Fruit fly (Drosophila melanogaster) whole organism, wandering third instar larva: ENCODE results near the gene Eno.

Experiments used
- Abd-B ChIP-seq: fragments of >200 bp; optimal IDR thresholded peaks from 2 replicates; lab custom pipeline; 2017; ENCODE audit warnings: missing biosample characterization, missing genetic modification characterization
- CG32264 ChIP-seq: fragments of 200-800 bp; sonication (Bioruptor generic); optimal IDR thresholded peaks from 2 replicates; lab custom pipeline; 2016; ENCODE audit warnings: missing biosample characterization, missing genetic modification characterization
- CG9705 ChIP-seq: fragments of 200-800 bp; sonication (Bioruptor generic); optimal IDR thresholded peaks from 2 replicates; lab custom pipeline; 2018; ENCODE audit warnings: missing biosample characterization, mild to moderate bottlenecking, missing genetic modification characterization
- Dfd ChIP-seq: fragments of >200 bp; optimal IDR thresholded peaks from 2 replicates; lab custom pipeline; 2017; ENCODE audit warnings: missing biosample characterization, missing genetic modification characterization
- GATAd ChIP-seq: sonication (Bioruptor generic); optimal IDR thresholded peaks from 2 replicates; lab custom pipeline; 2016; ENCODE audit warnings: missing biosample characterization, missing genetic modification characterization
- HLH106 ChIP-seq: fragments of 200-800 bp; optimal IDR thresholded peaks from 3 replicates; lab custom pipeline; 2019; ENCODE audit warnings: missing biosample characterization, mild to moderate bottlenecking, missing genetic modification characterization, moderate library complexity
- Hnf4 ChIP-seq: fragments of 200-800 bp; sonication (Bioruptor generic); optimal IDR thresholded peaks from 2 replicates; lab custom pipeline; 2016; ENCODE audit warnings: missing biosample characterization, mild to moderate bottlenecking, missing genetic modification characterization
- Hr78 ChIP-seq: fragments of >200 bp; optimal IDR thresholded peaks from 2 replicates; lab custom pipeline; 2017; ENCODE audit warnings: missing biosample characterization, missing genetic modification characterization
- Hr83 ChIP-seq: fragments of 200-300 bp; sonication (Bioruptor generic); optimal IDR thresholded peaks from 2 replicates; lab custom pipeline; 2016; ENCODE audit warnings: missing biosample characterization, mild to moderate bottlenecking, missing genetic modification characterization, moderate library complexity; ENCODE audit not compliant: poor library complexity, severe bottlenecking
- Jra ChIP-seq: sonication (Bioruptor generic); optimal IDR thresholded peaks from 2 replicates; lab custom pipeline; 2016; ENCODE audit warnings: missing biosample characterization, missing genetic modification characterization
- Mio ChIP-seq: sonication (Bioruptor generic); optimal IDR thresholded peaks from 2 replicates; lab custom pipeline; 2016; ENCODE audit warnings: missing biosample characterization, missing genetic modification characterization
- Myc ChIP-seq: fragments of >200 bp; optimal IDR thresholded peaks from 2 replicates; lab custom pipeline; 2017
- N ChIP-seq: fragments of >200 bp; optimal IDR thresholded peaks from 2 replicates; lab custom pipeline; 2018; ENCODE audit warnings: missing biosample characterization, missing external identifiers, missing genetic modification characterization
- OdsH ChIP-seq: fragments of 200-800 bp; sonication (Bioruptor generic); optimal IDR thresholded peaks from 2 replicates; lab custom pipeline; 2016; ENCODE audit warnings: missing biosample characterization, mild to moderate bottlenecking, missing genetic modification characterization
- Rel ChIP-seq, 2 experiments: fragments of 200-800 bp; sonication (Bioruptor generic) in 1 of 2; optimal IDR thresholded peaks; 2 replicates in 1 of 2; 3 replicates in 1 of 2; lab custom pipeline; 2016 to 2019; ENCODE audit warnings: mild to moderate bottlenecking in 2 of 2, missing biosample characterization in 2 of 2, missing genetic modification characterization in 2 of 2, moderate library complexity in 1 of 2
- Sp1 ChIP-seq: fragments of 200-800 bp; sonication (Bioruptor generic); optimal IDR thresholded peaks from 3 replicates; lab custom pipeline; 2019; ENCODE audit warnings: missing biosample characterization, mild to moderate bottlenecking, missing genetic modification characterization, moderate library complexity
- Vsx2 ChIP-seq: fragments of 200-300, 225-300 bp; sonication (Bioruptor generic); optimal IDR thresholded peaks from 2 replicates; lab custom pipeline; 2018; ENCODE audit warnings: missing biosample characterization, missing genetic modification characterization; ENCODE audit not compliant: partially characterized antibody
- br ChIP-seq: fragments of 200-800 bp; sonication (Bioruptor generic); optimal IDR thresholded peaks from 2 replicates; lab custom pipeline; 2016; ENCODE audit warnings: missing biosample characterization, missing genetic modification characterization
- brk ChIP-seq: fragments of 200-800 bp; sonication (Bioruptor generic); optimal IDR thresholded peaks from 2 replicates; lab custom pipeline; 2016; ENCODE audit warnings: missing biosample characterization, mild to moderate bottlenecking, missing genetic modification characterization
- dmrt93B ChIP-seq: fragments of 200-800 bp; sonication (Bioruptor generic); optimal IDR thresholded peaks from 2 replicates; lab custom pipeline; 2018; ENCODE audit warnings: missing biosample characterization, mild to moderate bottlenecking, missing genetic modification characterization
- foxo ChIP-seq, 2 experiments: fragments of 200-800 bp; sonication (Bioruptor generic); optimal IDR thresholded peaks; 2 replicates in 1 of 2; 3 replicates in 1 of 2; lab custom pipeline; 2016 to 2017; ENCODE audit warnings: missing biosample characterization in 2 of 2, missing genetic modification characterization in 2 of 2
- fru ChIP-seq: fragments of 200-800 bp; sonication (Bioruptor generic); optimal IDR thresholded peaks from 3 replicates; lab custom pipeline; 2016; ENCODE audit warnings: missing biosample characterization, mild to moderate bottlenecking, missing genetic modification characterization
- h ChIP-seq: fragments of 200-800 bp; sonication (Bioruptor generic); optimal IDR thresholded peaks from 3 replicates; lab custom pipeline; 2016; ENCODE audit warnings: missing biosample characterization, mild to moderate bottlenecking, missing genetic modification characterization
- jim ChIP-seq: fragments of 175-275, 200-325 bp; sonication (Bioruptor generic); optimal IDR thresholded peaks from 2 replicates; lab custom pipeline; 2016; ENCODE audit warnings: missing biosample characterization, mild to moderate bottlenecking, missing genetic modification characterization
- pan ChIP-seq: fragments of >200 bp; optimal IDR thresholded peaks from 2 replicates; lab custom pipeline; 2017
- rgr ChIP-seq: fragments of 200-800 bp; sonication (Bioruptor generic); optimal IDR thresholded peaks from 3 replicates; lab custom pipeline; 2016; ENCODE audit warnings: missing biosample characterization, mild to moderate bottlenecking, missing genetic modification characterization
- sage ChIP-seq: fragments of 200-800 bp; sonication (Bioruptor generic); optimal IDR thresholded peaks from 2 replicates; lab custom pipeline; 2016; ENCODE audit warnings: missing biosample characterization, mild to moderate bottlenecking, missing genetic modification characterization
- sv ChIP-seq: fragments of 200-800 bp; sonication (Bioruptor generic); optimal IDR thresholded peaks from 3 replicates; lab custom pipeline; 2016; ENCODE audit warnings: missing biosample characterization, missing genetic modification characterization
- tai ChIP-seq: sonication (Bioruptor generic); optimal IDR thresholded peaks from 2 replicates; lab custom pipeline; 2016; ENCODE audit warnings: missing biosample characterization, missing genetic modification characterization

Gene Eno

DNA sequence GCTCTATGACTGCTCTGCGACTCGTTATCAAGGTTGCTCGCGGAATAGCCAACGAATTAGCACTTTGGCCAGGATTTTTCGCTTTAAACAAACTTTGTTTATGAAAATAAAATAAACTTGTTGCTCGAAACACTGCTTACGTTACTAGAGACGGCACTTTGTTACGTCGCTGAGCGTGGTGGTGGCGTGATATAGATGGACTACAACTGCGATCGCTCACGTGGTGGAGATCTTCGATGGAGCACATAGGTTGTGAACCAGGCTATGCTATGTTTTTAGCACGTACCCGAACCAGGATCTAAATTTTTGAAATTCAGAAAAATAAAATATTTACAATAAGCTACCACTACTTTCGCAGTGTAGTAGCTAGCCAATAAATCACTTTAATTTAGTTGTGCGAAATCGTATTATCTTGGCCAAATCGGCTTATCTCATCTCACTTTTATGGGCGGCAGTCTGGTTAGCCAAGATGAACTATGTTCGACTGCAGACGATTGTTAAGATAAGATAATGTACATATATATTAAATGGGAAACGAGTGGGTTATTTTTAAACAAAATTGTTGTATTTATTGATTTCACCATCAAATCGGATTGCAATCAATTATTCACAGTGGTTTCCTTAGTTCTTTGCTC is 13.6 kb downstream of the Eno start, which contains the start of gene frtz:
frtz (minus strand) TSS at position 153 of the 635 bp plus-strand sequence.
- no peak for TF ChIP-seq Abd-B (GFP tag; lab: Kevin White, UChicago)
- TF ChIP-seq sage (GFP tag; lab: Kevin White, UChicago) = no peak
- TF ChIP-seq Hr78 (GFP tag; lab: Kevin White, UChicago) = no peak
- TF ChIP-seq Hr83 (GFP tag; lab: Kevin White, UChicago) = peak; percentile 62
- no peak for TF ChIP-seq pan (lab: Kevin White, UChicago)
- TF ChIP-seq rgr = no peak
- no peak for TF ChIP-seq brk (GFP tag; lab: Kevin White, UChicago)
- peak; percentile 87 for TF ChIP-seq Myc (lab: Kevin White, UChicago)
- TF ChIP-seq Jra = no peak
- TF ChIP-seq foxo (GFP tag; optimal IDR thresholded peaks at IDR 0.05; lab: Kevin White, UChicago) = no peak
- no peak for TF ChIP-seq GATAd (GFP tag; lab: Kevin White, UChicago)
- TF ChIP-seq jim (GFP tag; lab: Kevin White, UChicago) = no peak
- TF ChIP-seq h (GFP tag; lab: Kevin White, UChicago) = peak; percentile 30

DNA sequence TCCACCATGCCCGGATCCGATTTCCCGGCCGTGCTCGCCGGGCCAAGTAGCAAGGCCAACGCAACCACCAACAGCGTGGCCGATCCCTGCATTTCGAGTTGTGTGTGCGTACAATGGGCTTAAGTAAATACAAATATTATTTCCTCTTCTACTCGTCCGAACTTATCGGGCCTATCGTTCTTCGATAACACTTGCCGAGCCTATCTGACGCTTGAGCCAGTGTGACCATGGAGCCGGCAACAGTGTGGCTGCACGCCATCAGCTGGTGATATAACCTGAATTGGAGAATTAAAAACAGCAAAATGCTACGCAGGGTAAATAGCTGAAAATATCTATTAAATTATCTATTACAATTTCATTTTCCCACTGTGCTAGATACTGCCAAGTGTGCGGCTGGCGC is 19.2 kb downstream of the Eno start, which contains the start of the genes CG17660 and mRpL48:
CG17660 (minus strand) TSS at position 198 of the 400 bp plus-strand sequence.
mRpL48 (plus strand) TSS at position 239 of the 400 bp plus-strand sequence.
- TF ChIP-seq rgr (peak; percentile 27), OdsH (GFP tag; lab: Kevin White, UChicago) (no peak), sage (GFP tag; lab: Kevin White, UChicago) (no peak), h (GFP tag; lab: Kevin White, UChicago) (peak; percentile 29), Rel (GFP tag; optimal IDR thresholded peaks at IDR 0.05; lab: Kevin White, UChicago) (no peak), Rel (tag; optimal IDR thresholded peaks at IDR 0.05; lab: Kevin White, UChicago) (peak; percentile 44), Sp1 (GFP tag; lab: Kevin White, UChicago) (peak; percentile 6), foxo (GFP tag; optimal IDR thresholded peaks at IDR 0.05; lab: Kevin White, UChicago) (no peak), Mio (GFP tag; lab: Kevin White, UChicago) (no peak), Hr78 (GFP tag; lab: Kevin White, UChicago) (no peak), br (GFP tag; lab: Kevin White, UChicago) (peak; percentile 7)

DNA sequence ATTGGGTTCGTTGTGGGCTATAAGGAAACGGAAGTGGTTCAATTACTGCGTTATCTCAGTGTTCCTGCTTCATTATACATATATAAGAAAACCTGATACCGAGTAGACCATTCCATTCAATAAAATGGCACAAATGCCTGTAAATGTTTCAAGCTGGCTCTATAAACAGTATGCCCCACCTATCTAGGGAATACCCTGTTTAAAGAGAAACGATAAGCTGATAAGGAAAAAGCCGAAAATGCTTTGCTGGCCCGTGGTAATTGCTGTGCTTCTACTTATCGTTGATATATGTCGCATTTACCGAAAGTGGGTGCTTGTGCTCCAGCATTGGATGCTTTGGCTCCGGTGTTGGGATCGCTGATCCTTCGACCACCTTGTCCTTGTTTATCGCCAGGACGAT is 20.1 kb downstream of the Eno start:
- TF ChIP-seq N (GFP tag; lab: Kevin White, UChicago) (no peak), foxo (GFP tag; optimal IDR thresholded peaks at IDR 0.05; lab: Kevin White, UChicago) (peak in 1 of 2 experiments; percentile 7), h (GFP tag; lab: Kevin White, UChicago) (peak; percentile 32), fru (peak; percentile 21), Dfd (GFP tag; lab: Kevin White, UChicago) (no peak), rgr (no peak), Rel (GFP tag; optimal IDR thresholded peaks at IDR 0.05; lab: Kevin White, UChicago) (no peak), Rel (tag; optimal IDR thresholded peaks at IDR 0.05; lab: Kevin White, UChicago) (peak; percentile 77), Hnf4 (GFP tag; lab: Kevin White, UChicago) (no peak), tai (no peak), Jra (no peak), CG9705 (GFP tag; lab: Kevin White, UChicago) (no peak)

DNA sequence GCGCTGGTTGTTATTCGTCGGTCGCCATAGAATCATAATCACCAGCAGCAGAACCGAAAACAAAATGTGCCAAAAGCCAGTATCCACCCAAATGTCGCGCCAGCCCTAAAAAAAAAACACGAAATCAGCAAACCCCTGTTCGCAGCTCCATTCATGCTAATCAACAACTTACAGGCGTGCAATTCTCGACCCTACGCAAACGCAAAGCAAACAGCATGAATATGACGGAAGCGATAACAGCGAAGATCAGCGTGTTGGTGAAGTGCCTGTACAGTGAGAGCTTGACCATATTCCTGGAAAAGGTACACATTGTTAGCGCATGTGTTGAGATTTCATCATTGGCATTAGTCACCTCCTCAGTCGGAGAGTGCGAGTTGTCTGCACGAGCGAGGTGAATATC is 21.3 kb downstream of the Eno start:
- TF ChIP-seq OdsH (GFP tag; lab: Kevin White, UChicago) = no peak
- no peak for TF ChIP-seq CG32264 (GFP tag; lab: Kevin White, UChicago)
- TF ChIP-seq sv (GFP tag; lab: Kevin White, UChicago) = no peak
- TF ChIP-seq pan (lab: Kevin White, UChicago) = no peak
- TF ChIP-seq, all 38 proteins: peak for 0

DNA sequence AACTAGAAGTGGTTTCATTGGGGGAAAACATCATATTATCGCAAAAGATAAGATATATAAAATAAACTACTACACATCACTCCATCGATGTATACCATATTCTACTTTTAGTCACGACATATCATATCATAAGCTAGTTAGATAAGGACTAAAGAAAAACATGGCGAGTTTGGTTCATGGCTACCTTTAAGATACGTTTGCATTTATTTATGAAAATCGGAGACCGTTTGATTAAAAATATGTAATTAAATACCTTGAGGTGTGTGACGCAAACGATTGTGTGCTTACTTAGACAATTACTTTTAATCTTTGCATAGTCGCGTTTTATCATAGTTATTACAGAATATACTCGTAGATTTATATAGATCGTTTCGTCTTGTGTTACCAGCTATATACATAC is 22.5 kb downstream of the Eno start:
- TF ChIP-seq Vsx2 (GFP tag; lab: Kevin White, UChicago) = no peak
- TF ChIP-seq CG32264 (GFP tag; lab: Kevin White, UChicago) = no peak
- TF ChIP-seq Rel (GFP tag; optimal IDR thresholded peaks at IDR 0.05; lab: Kevin White, UChicago) = no peak
- TF ChIP-seq Rel (tag; optimal IDR thresholded peaks at IDR 0.05; lab: Kevin White, UChicago) = no peak
- no peak for TF ChIP-seq dmrt93B (GFP tag; lab: Kevin White, UChicago)
- TF ChIP-seq sv (GFP tag; lab: Kevin White, UChicago) = no peak
- no peak for TF ChIP-seq Hr83 (GFP tag; lab: Kevin White, UChicago)
- TF ChIP-seq Jra = no peak
- no peak for TF ChIP-seq Myc (lab: Kevin White, UChicago)
- no peak for TF ChIP-seq Abd-B (GFP tag; lab: Kevin White, UChicago)
- no peak for TF ChIP-seq sage (GFP tag; lab: Kevin White, UChicago)
- no peak for TF ChIP-seq HLH106 (tag; lab: Kevin White, UChicago)
